Worm (Caenorhabditis elegans) whole organism, L4 larva: ENCODE data around the gene F10E7.1.

Experiments
- ctbp-1 ChIP-seq: fragments of 200-800 bp; sonication (Bioruptor generic); IDR thresholded peaks from 2 replicates; pipeline ENCODE4 v1.3.6; 2022; ENCODE audit warnings: missing genetic modification reagents, missing genetic modification characterization, missing compliant biosample characterization
- dmd-8 ChIP-seq: fragments of 200-800 bp; sonication (Bioruptor generic); IDR thresholded peaks from 2 replicates; pipeline ENCODE4 v1.3.6; 2022; ENCODE audit warnings: missing genetic modification characterization, missing compliant biosample characterization
- lin-38 ChIP-seq: fragments of 200-800 bp; sonication (Bioruptor generic); IDR thresholded peaks from 2 replicates; pipeline ENCODE4 v1.3.6; 2022; ENCODE audit warnings: missing genetic modification reagents, missing genetic modification characterization, missing compliant biosample characterization
- lir-3 ChIP-seq: sonication (generic microtip); optimal IDR thresholded peaks from 2 replicates; lab custom pipeline; 2016; ENCODE audit warnings: mild to moderate bottlenecking, missing genetic modification characterization, missing compliant biosample characterization
- mes-2 ChIP-seq: sonication (generic microtip); optimal IDR thresholded peaks from 2 replicates; lab custom pipeline; 2016; ENCODE audit warnings: missing genotype, mild to moderate bottlenecking, missing genetic modification characterization, missing compliant biosample characterization; ENCODE audit not compliant: poor library complexity, severe bottlenecking
- nhr-6 ChIP-seq: fragments of 150-350 bp; optimal IDR thresholded peaks from 2 replicates; lab custom pipeline; 2014; ENCODE audit warnings: missing biosample characterization, missing genetic modification characterization
- skn-1 ChIP-seq: fragments of 150-350 bp; optimal IDR thresholded peaks from 2 replicates; lab custom pipeline; 2014; ENCODE audit warnings: missing biosample characterization, missing genetic modification characterization
- unc-130 ChIP-seq: sonication (generic microtip); optimal IDR thresholded peaks from 2 replicates; lab custom pipeline; 2016; ENCODE audit warnings: missing genetic modification reagents, missing genetic modification characterization, missing compliant biosample characterization
- unc-39 ChIP-seq: sonication (generic microtip); optimal IDR thresholded peaks from 2 replicates; lab custom pipeline; 2017; ENCODE audit warnings: missing biosample characterization, missing genetic modification characterization
- unc-62 ChIP-seq, 3 experiments: fragments of 150-350 bp in 1 of 3; sonication (generic microtip); optimal IDR thresholded peaks in 2 of 3; peaks in 1 of 3; 1 replicate in 1 of 3; 2 replicates in 2 of 3; lab custom pipeline; 2014 to 2017; ENCODE audit warnings: missing biosample characterization in 3 of 3, missing genetic modification characterization in 3 of 3, missing genetic modification reagents in 3 of 3, missing genotype in 1 of 3
- zip-2 ChIP-seq: fragments of 150-350 bp; optimal IDR thresholded peaks from 2 replicates; lab custom pipeline; 2014; ENCODE audit warnings: missing biosample characterization, missing genetic modification characterization

- TF ChIP-seq ctbp-1, result no peak
- TF ChIP-seq zip-2 (tag; lab: Kevin White, UChicago), result no peak
- no peak for TF ChIP-seq lir-3 (tag; lab: Kevin White, UChicago)
- TF ChIP-seq unc-62 (GFP tag; optimal IDR thresholded peaks at IDR 0.05 in 1 of 2; lab: Kevin White, UChicago), result no peak
- TF ChIP-seq unc-62 (tag; optimal IDR thresholded peaks at IDR 0.05; lab: Kevin White, UChicago), result no peak
- TF ChIP-seq lin-38 (GFP tag; lab: Robert Waterston, UW), result no peak
- TF ChIP-seq dmd-8, result no peak
- peak; percentile 72 for TF ChIP-seq mes-2 (tag; lab: Kevin White, UChicago)
- TF ChIP-seq unc-39 (tag; lab: Kevin White, UChicago), result no peak
- TF ChIP-seq unc-130 (GFP tag; lab: Kevin White, UChicago), result no peak
- TF ChIP-seq nhr-6 (tag; lab: Kevin White, UChicago), result no peak
- no peak for TF ChIP-seq skn-1 (tag; lab: Kevin White, UChicago)
Measured at ce11 chrII:7111657-7112049, 14.9 kb upstream of the F10E7.1 start, which contains the start of gene F10E7.5.
